Worm (Caenorhabditis elegans): ENCODE measurements around the gene srj-13.

Gene srj-13

ce11 chrV:7413107-7413774, 10.8 kb downstream of the srj-13 start, which contains the start of gene F18E3.11:
F18E3.11 (plus strand) TSS chrV:7413482.
- TF ChIP-seq pha-4 (GFP tag; IDR thresholded peaks at IDR 0.05) (no peak), pha-4 (tag; optimal IDR thresholded peaks at IDR 0.05) (no peak), unc-130 (GFP tag; optimal IDR thresholded peaks at IDR 0.05) (no peak), php-3 (GFP tag; IDR thresholded peaks at IDR 0.05) (no peak), jun-1 (tag; optimal IDR thresholded peaks at IDR 0.05) (no peak), ceh-44 (GFP tag; IDR thresholded peaks at IDR 0.05) (no peak), nhr-11 (tag; optimal IDR thresholded peaks at IDR 0.05) (no peak), nhr-77 (tag; optimal IDR thresholded peaks at IDR 0.05) (no peak), F37D6.2 (tag; optimal IDR thresholded peaks at IDR 0.05) (no peak), hlh-30 (tag; optimal IDR thresholded peaks at IDR 0.05; ENCODE audit: insufficient read depth) (peak; percentile 65), skn-1 (tag; optimal IDR thresholded peaks at IDR 0.05) (no peak), tra-1 (GFP tag; IDR thresholded peaks at IDR 0.05) (0 out of 2 replicates have a peak, but pooled peaks have one; percentile 29), Y105C5A.15 (GFP tag; IDR thresholded peaks at IDR 0.05) (no peak), mxl-3 (GFP tag; optimal IDR thresholded peaks at IDR 0.05) (peak; percentile 45), nhr-102 (tag; optimal IDR thresholded peaks at IDR 0.05) (no peak), F26F4.8 (GFP tag; conservative IDR thresholded peaks at IDR 0.05) (no peak), nhr-25 (tag; optimal IDR thresholded peaks at IDR 0.05; ENCODE audit: borderline replicate concordance, insufficient read depth) (peak; percentile 72), mdl-1 (tag; optimal IDR thresholded peaks at IDR 0.05) (peak in 1 of 2 experiments; percentile 69), sdz-12 (GFP tag; optimal IDR thresholded peaks at IDR 0.05) (no peak), hif-1 (tag; optimal IDR thresholded peaks at IDR 0.05) (peak in 1 of 2 experiments; percentile 50), nhr-48 (tag; optimal IDR thresholded peaks at IDR 0.05) (peak; percentile 76), hmg-1.1 (GFP tag; IDR thresholded peaks at IDR 0.05) (no peak), unc-62 (GFP tag; optimal IDR thresholded peaks at IDR 0.05 in 1 of 2) (peak in 1 of 2 experiments; percentile 80), unc-62 (tag; optimal IDR thresholded peaks at IDR 0.05) (no peak), ama-1 (optimal IDR thresholded peaks at IDR 0.05) (peak; percentile 94), daf-12 (tag; optimal IDR thresholded peaks at IDR 0.05) (no peak), T26A8.4 (GFP tag; IDR thresholded peaks at IDR 0.05) (0 out of 2 replicates have a peak, but pooled peaks have one; percentile 35), dpl-1 (GFP tag; optimal IDR thresholded peaks at IDR 0.05) (no peak), R02D3.7 (tag; optimal IDR thresholded peaks at IDR 0.05) (no peak), snpc-1.2 (GFP tag; IDR thresholded peaks at IDR 0.05) (no peak), F49E8.2 (tag; optimal IDR thresholded peaks at IDR 0.05; ENCODE audit: borderline replicate concordance) (no peak), dmd-6 (GFP tag; IDR thresholded peaks at IDR 0.05) (peak; percentile 23; the same call in 1 of the 2 replicates), ceh-62 (tag; optimal IDR thresholded peaks at IDR 0.05) (no peak), ceh-28 (tag; optimal IDR thresholded peaks at IDR 0.05) (no peak), lin-15B (tag; optimal IDR thresholded peaks at IDR 0.05) (no peak), nhr-28 (tag; optimal IDR thresholded peaks at IDR 0.05) (peak; percentile 90), nhr-6 (tag; optimal IDR thresholded peaks at IDR 0.05) (no peak), madf-5 (GFP tag; IDR thresholded peaks at IDR 0.05) (no peak), aha-1 (tag) (peak; percentile 77), duxl-1 (tag; optimal IDR thresholded peaks at IDR 0.05; ENCODE audit: poor library complexity) (peak; percentile 10), daf-16 (GFP tag; optimal IDR thresholded peaks at IDR 0.05) (no peak), daf-16 (tag; optimal IDR thresholded peaks at IDR 0.05) (no peak), hlh-11 (tag; optimal IDR thresholded peaks at IDR 0.05) (peak; percentile 71), nhr-41 (GFP tag; IDR thresholded peaks at IDR 0.05) (no peak), lsy-2 (tag; optimal IDR thresholded peaks at IDR 0.05) (no peak), lin-29 (GFP tag; IDR thresholded peaks at IDR 0.05) (no peak), ctbp-1 (GFP tag; IDR thresholded peaks at IDR 0.05) (no peak), mes-2 (tag; optimal IDR thresholded peaks at IDR 0.05; ENCODE audit: poor library complexity, severe bottlenecking) (no peak), dmd-9 (GFP tag; IDR thresholded peaks at IDR 0.05) (no peak), saeg-2 (GFP tag; IDR thresholded peaks at IDR 0.05) (no peak)

Data from whole organism, L4 larva.